Worm (Caenorhabditis elegans) whole organism, midembryonic: Measurements from ENCODE around the gene F22E5.11.

Experiments used
- cog-1 ChIP-seq: sonication (generic microtip); optimal IDR thresholded peaks from 2 replicates; lab custom pipeline; 2016; ENCODE audit warnings: missing genetic modification characterization, missing compliant biosample characterization
- flt-1 ChIP-seq: fragments of 200-800 bp; sonication (Bioruptor generic); IDR thresholded peaks from 2 replicates; pipeline ENCODE4 v1.3.6; 2022; ENCODE audit warnings: missing genetic modification characterization, missing compliant biosample characterization
- klf-2 ChIP-seq: fragments of 200-800 bp; sonication (Bioruptor generic); conservative IDR thresholded peaks from 2 replicates; pipeline ENCODE4 v1.3.6; 2022; ENCODE audit warnings: missing genetic modification reagents, missing genetic modification characterization, missing compliant biosample characterization
- med-1 ChIP-seq: sonication (generic microtip); optimal IDR thresholded peaks from 2 replicates; lab custom pipeline; 2017; ENCODE audit warnings: missing genetic modification characterization, mild to moderate bottlenecking, missing compliant biosample characterization, antibody characterized with exemption, missing genetic modification reagents; ENCODE audit not compliant: insufficient read depth

DNA sequence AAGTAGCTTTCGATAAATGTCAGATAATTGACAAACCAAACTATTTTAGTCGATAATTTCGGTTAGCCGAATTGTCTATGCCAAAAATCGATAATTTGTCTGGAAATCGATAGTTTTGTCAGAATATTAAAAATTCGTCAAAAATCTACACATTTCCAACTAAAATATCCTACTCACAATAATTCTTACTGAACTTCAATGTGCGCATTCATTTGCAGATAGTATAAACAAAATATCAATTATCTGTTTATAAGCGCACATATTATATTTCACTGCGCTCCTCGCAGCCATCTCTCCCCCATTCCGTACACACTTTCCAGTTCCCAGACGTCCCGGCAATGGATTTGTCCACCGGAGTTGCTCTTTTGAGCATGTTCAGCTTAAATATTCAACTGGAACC is 19.6 kb downstream of the F22E5.11 start, which contains the start of gene lgc-28:
- no peak for TF ChIP-seq med-1 (GFP tag; lab: Kevin White, UChicago)
- no peak for TF ChIP-seq flt-1 (GFP tag; lab: Robert Waterston, UW)
- no peak for TF ChIP-seq klf-2
- no peak for TF ChIP-seq cog-1 (tag; lab: Kevin White, UChicago)
